Fruit fly (Drosophila melanogaster) whole organism, adult: ENCODE measurements around the gene sa.

Experiments used
- CG11617 ChIP-seq: fragments of 200-800 bp; sonication (Bioruptor generic); optimal IDR thresholded peaks from 2 replicates; lab custom pipeline; 2017; ENCODE audit warnings: mild to moderate bottlenecking, missing biosample characterization, missing genetic modification reagents, missing genetic modification characterization
- CG12768 ChIP-seq: fragments of 200-800 bp; sonication (Bioruptor generic); optimal IDR thresholded peaks from 2 replicates; lab custom pipeline; 2017; ENCODE audit warnings: missing biosample characterization, missing genetic modification characterization, mild to moderate bottlenecking, moderate library complexity, missing genetic modification reagents
- CG14711 ChIP-seq: fragments of 200-800 bp; sonication (Bioruptor generic); optimal IDR thresholded peaks from 2 replicates; lab custom pipeline; 2018; ENCODE audit warnings: missing biosample characterization, mild to moderate bottlenecking, missing genetic modification characterization, moderate library complexity
- CG1620 ChIP-seq: fragments of 200-800 bp; sonication (Bioruptor generic); optimal IDR thresholded peaks from 2 replicates; lab custom pipeline; 2016; ENCODE audit warnings: missing biosample characterization, missing genetic modification characterization
- CG33017 ChIP-seq: fragments of 200-800 bp; sonication (Bioruptor generic); optimal IDR thresholded peaks from 2 replicates; lab custom pipeline; 2018; ENCODE audit warnings: missing biosample characterization, mild to moderate bottlenecking, missing genetic modification characterization, moderate library complexity
- CG5204 ChIP-seq: fragments of 200-800 bp; sonication (Bioruptor generic); optimal IDR thresholded peaks from 2 replicates; lab custom pipeline; 2016; ENCODE audit warnings: missing biosample characterization, missing genetic modification characterization
- CG7045 ChIP-seq: fragments of 200-800 bp; sonication (Bioruptor generic); optimal IDR thresholded peaks from 2 replicates; lab custom pipeline; 2017; ENCODE audit warnings: missing biosample characterization, mild to moderate bottlenecking, missing genetic modification characterization
- CG7101 ChIP-seq: fragments of 200-800 bp; sonication (Bioruptor generic); optimal IDR thresholded peaks from 2 replicates; lab custom pipeline; 2018; ENCODE audit warnings: missing biosample characterization, mild to moderate bottlenecking, missing genetic modification characterization, moderate library complexity
- Clk ChIP-seq: fragments of 200-800 bp; sonication (Bioruptor generic); optimal IDR thresholded peaks from 2 replicates; lab custom pipeline; 2017; ENCODE audit warnings: missing biosample characterization, missing genetic modification characterization
- Crg-1 ChIP-seq: fragments of 200-800 bp; sonication (Bioruptor generic); optimal IDR thresholded peaks from 2 replicates; lab custom pipeline; 2016; ENCODE audit warnings: missing biosample characterization, missing genetic modification characterization
- Hr96 ChIP-seq: fragments of 200-800 bp; sonication (Bioruptor generic); optimal IDR thresholded peaks from 2 replicates; lab custom pipeline; 2016; ENCODE audit warnings: missing biosample characterization, missing genetic modification characterization
- Mnt ChIP-seq: fragments of 200-800 bp; sonication (Bioruptor generic); optimal IDR thresholded peaks from 2 replicates; lab custom pipeline; 2016; ENCODE audit warnings: missing biosample characterization, mild to moderate bottlenecking, missing genetic modification characterization
- bab1 ChIP-seq: fragments of 200-800 bp; sonication (Bioruptor generic); optimal IDR thresholded peaks from 3 replicates; lab custom pipeline; 2019; ENCODE audit warnings: missing biosample characterization, mild to moderate bottlenecking, missing genetic modification characterization, moderate library complexity
- cic ChIP-seq: fragments of 200-800 bp; sonication (Bioruptor generic); optimal IDR thresholded peaks from 2 replicates; lab custom pipeline; 2017; ENCODE audit warnings: missing biosample characterization, mild to moderate bottlenecking, missing genetic modification characterization, moderate library complexity
- cnc ChIP-seq, 2 experiments: fragments of >200 bp; optimal IDR thresholded peaks; 2 replicates each; lab custom pipeline; 2017
- kay ChIP-seq: fragments of 200-800 bp; sonication (Bioruptor generic); peaks from one replicate; lab custom pipeline; 2016; ENCODE audit warnings: missing biosample characterization, missing genetic modification characterization, borderline replicate concordance
- ovo ChIP-seq: fragments of 200-800 bp; sonication (Bioruptor generic); optimal IDR thresholded peaks from 2 replicates; lab custom pipeline; 2016; ENCODE audit warnings: missing biosample characterization, missing genetic modification characterization
- pad ChIP-seq: fragments of 200-800 bp; sonication (Bioruptor generic); optimal IDR thresholded peaks from 3 replicates; lab custom pipeline; 2017; ENCODE audit warnings: missing biosample characterization, missing genetic modification characterization, mild to moderate bottlenecking, moderate library complexity, missing genetic modification reagents
- tj ChIP-seq: fragments of 200-800 bp; sonication (Bioruptor generic); optimal IDR thresholded peaks from 3 replicates; lab custom pipeline; 2017; ENCODE audit warnings: missing biosample characterization, mild to moderate bottlenecking, missing genetic modification characterization, moderate library complexity
- toe ChIP-seq: fragments of 200-800 bp; sonication (Bioruptor generic); optimal IDR thresholded peaks from 2 replicates; lab custom pipeline; 2016; ENCODE audit warnings: missing biosample characterization, missing genetic modification characterization

The sa gene

dm6 chr3L:21417884-21418536 lies 11.5 kb upstream of the sa start:
- TF ChIP-seq CG5204 (GFP tag; lab: Kevin White, UChicago) (no peak), CG12768 (no peak), CG7101 (tag; lab: Kevin White, UChicago) (no peak), CG1620 (GFP tag; lab: Kevin White, UChicago) (no peak)

DNA sequence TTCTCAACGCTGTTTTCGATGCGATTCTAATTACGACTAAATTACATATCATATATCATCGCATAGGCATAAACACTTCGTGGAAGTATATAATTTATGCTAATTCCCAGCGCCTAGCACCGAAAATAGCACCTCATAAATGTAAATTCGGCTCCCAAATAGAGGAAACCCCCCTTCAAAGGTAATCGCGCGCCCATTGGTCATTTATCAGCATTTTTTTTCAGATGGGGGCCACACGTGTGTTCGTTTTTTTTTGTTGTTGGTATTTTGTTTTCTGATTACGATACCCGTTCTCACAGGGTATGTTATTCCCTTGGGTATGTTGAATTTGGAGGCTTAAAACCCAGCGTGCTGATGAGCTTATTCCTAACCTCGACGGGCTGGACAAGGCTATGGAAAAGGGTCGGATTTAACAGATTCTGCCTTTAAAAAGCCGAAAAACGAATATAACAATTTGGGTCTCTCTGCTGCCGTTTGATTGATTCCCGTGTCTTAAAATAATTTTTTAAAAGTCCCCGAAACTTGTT lies 10.4 kb upstream of the sa start:
- TF ChIP-seq cnc (optimal IDR thresholded peaks at IDR 0.05; lab: Kevin White, UChicago) (no peak), bab1 (no peak), Mnt (GFP tag; lab: Kevin White, UChicago) (no peak), CG1620 (GFP tag; lab: Kevin White, UChicago) (no peak), CG33017 (tag; lab: Kevin White, UChicago) (no peak), toe (no peak), pad (GFP tag; lab: Kevin White, UChicago) (no peak), ovo (GFP tag; lab: Kevin White, UChicago) (no peak), CG5204 (GFP tag; lab: Kevin White, UChicago) (no peak), cic (no peak), CG12768 (no peak), Clk (GFP tag; lab: Kevin White, UChicago) (no peak), CG11617 (GFP tag; lab: Kevin White, UChicago) (no peak), CG14711 (no peak), CG7101 (tag; lab: Kevin White, UChicago) (no peak), CG7045 (GFP tag; lab: Kevin White, UChicago) (no peak), kay (GFP tag; lab: Kevin White, UChicago) (no peak)

DNA sequence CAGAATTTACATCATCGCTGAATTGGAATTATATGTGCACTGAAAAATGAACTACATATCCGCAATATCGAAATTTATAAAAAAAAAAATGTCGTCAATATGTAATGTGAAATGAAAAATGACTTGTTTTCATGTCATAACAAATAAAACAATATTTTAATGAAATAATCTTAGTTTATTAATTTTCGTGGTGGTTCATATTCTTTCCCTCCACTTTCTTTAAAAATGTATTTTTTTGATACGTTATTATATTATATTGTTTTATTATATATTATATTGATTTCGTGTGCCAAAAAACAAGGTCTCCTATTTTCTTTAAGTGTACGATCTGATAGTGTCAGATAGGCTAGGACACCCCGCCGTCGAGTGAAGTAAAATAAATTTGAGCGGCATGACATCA lies 7.8 kb upstream of the sa start:
- peak; percentile 12 for TF ChIP-seq CG14711
- peak; percentile 32 for TF ChIP-seq kay (GFP tag; lab: Kevin White, UChicago)
- no peak for TF ChIP-seq Hr96 (GFP tag; lab: Kevin White, UChicago)

DNA sequence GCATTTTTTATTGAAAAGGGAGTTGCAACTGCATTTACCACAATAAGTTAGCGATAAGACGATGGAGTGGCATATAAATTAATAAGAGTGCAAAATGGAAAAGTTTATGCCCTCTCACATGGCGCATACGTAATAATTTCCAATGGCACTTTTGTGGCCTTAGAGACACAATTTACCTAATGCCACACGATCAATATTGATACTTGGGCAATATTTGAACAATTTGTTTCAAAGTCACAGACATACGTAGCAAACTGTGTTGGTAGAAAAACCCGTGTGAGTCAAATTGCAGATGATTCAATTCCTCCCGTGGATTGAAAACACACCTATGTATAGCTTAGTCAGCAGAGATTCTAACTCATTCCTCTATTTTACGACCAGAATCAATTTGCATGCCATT lies 5.6 kb upstream of the sa start:
- peak; percentile 70 for TF ChIP-seq CG12768
- TF ChIP-seq cnc (optimal IDR thresholded peaks at IDR 0.05; lab: Kevin White, UChicago) = no peak
- peak; percentile 63 for TF ChIP-seq CG7045 (GFP tag; lab: Kevin White, UChicago)
- peak; percentile 55 for TF ChIP-seq cic
- TF ChIP-seq Hr96 (GFP tag; lab: Kevin White, UChicago) = peak; percentile 45
- peak; percentile 24 for TF ChIP-seq tj (GFP tag; lab: Kevin White, UChicago)
- peak; percentile 81 for TF ChIP-seq ovo (GFP tag; lab: Kevin White, UChicago)
- TF ChIP-seq CG11617 (GFP tag; lab: Kevin White, UChicago) = peak; percentile 54
- TF ChIP-seq Clk (GFP tag; lab: Kevin White, UChicago) = peak; percentile 51
- no peak for TF ChIP-seq bab1
- peak; percentile 65 for TF ChIP-seq CG14711
- peak; percentile 51 for TF ChIP-seq Mnt (GFP tag; lab: Kevin White, UChicago)
- peak; percentile 60 for TF ChIP-seq toe
- TF ChIP-seq CG7101 (tag; lab: Kevin White, UChicago) = peak; percentile 84
- peak; percentile 45 for TF ChIP-seq pad (GFP tag; lab: Kevin White, UChicago)
- peak; percentile 66 for TF ChIP-seq CG33017 (tag; lab: Kevin White, UChicago)
- TF ChIP-seq CG5204 (GFP tag; lab: Kevin White, UChicago) = peak; percentile 26
- TF ChIP-seq Crg-1 (GFP tag; lab: Kevin White, UChicago) = peak; percentile 92
- peak; percentile 69 for TF ChIP-seq CG1620 (GFP tag; lab: Kevin White, UChicago)
- TF ChIP-seq kay (GFP tag; lab: Kevin White, UChicago) = peak; percentile 65

- TF ChIP-seq CG11617 (GFP tag; lab: Kevin White, UChicago) (no peak), CG1620 (GFP tag; lab: Kevin White, UChicago) (no peak), CG12768 (no peak), ovo (GFP tag; lab: Kevin White, UChicago) (no peak), cic (no peak), CG7101 (tag; lab: Kevin White, UChicago) (no peak), pad (GFP tag; lab: Kevin White, UChicago) (no peak), CG33017 (tag; lab: Kevin White, UChicago) (no peak), toe (no peak), CG14711 (no peak)
These were observed 4.0 kb downstream of the sa start for dm6 chr3L:21402552-21402951.

- no peak for TF ChIP-seq bab1
- peak; percentile 16 for TF ChIP-seq kay (GFP tag; lab: Kevin White, UChicago)
These were observed 6.3 kb downstream of the sa start for dm6 chr3L:21400206-21400605.

dm6 chr3L:21398156-21398555 lies 8.4 kb downstream of the sa start:
- TF ChIP-seq cic (no peak), kay (GFP tag; lab: Kevin White, UChicago) (peak; percentile 73), tj (GFP tag; lab: Kevin White, UChicago) (peak; percentile 73), CG11617 (GFP tag; lab: Kevin White, UChicago) (no peak)
